Worm (Caenorhabditis elegans) whole organism, L1 larva: ENCODE results near the gene ZK673.5.
A peak's percentile ranks its signal among the peaks of the same experiment; 100 is the strongest.

Source experiments
- C04F5.9 ChIP-seq: sonication (generic microtip); optimal IDR thresholded peaks from 2 replicates; lab custom pipeline; 2016; ENCODE audit warnings: missing genetic modification characterization, missing compliant biosample characterization
- C16A3.4 ChIP-seq: fragments of 150-350 bp; optimal IDR thresholded peaks from 2 replicates; lab custom pipeline; 2014; ENCODE audit warnings: missing biosample characterization, missing genetic modification characterization
- C34B4.2 ChIP-seq: sonication (generic microtip); optimal IDR thresholded peaks from 2 replicates; lab custom pipeline; 2017; ENCODE audit warnings: mild to moderate bottlenecking, missing genetic modification characterization, missing compliant biosample characterization
- F16B12.6 ChIP-seq: fragments of 150-350 bp; optimal IDR thresholded peaks from 2 replicates; lab custom pipeline; 2014; ENCODE audit warnings: missing biosample characterization, missing genetic modification characterization
- ama-1 ChIP-seq: fragments of 150-350 bp; optimal IDR thresholded peaks from 2 replicates; lab custom pipeline; 2014
- blmp-1 ChIP-seq: fragments of 150-350 bp; optimal IDR thresholded peaks from 2 replicates; lab custom pipeline; 2014; ENCODE audit warnings: missing biosample characterization, missing genetic modification characterization
- ceh-63 ChIP-seq: fragments of 200-800 bp; sonication (Bioruptor generic); optimal IDR thresholded peaks from 2 replicates; lab custom pipeline; 2018; ENCODE audit warnings: mild to moderate bottlenecking, missing genetic modification characterization, missing compliant biosample characterization
- ceh-82 ChIP-seq, 3 experiments: fragments of 150-350 bp in 1 of 3; sonication (generic microtip) in 2 of 3; optimal IDR thresholded peaks; 2 replicates each; lab custom pipeline; 2014 to 2017; ENCODE audit warnings: missing biosample characterization in 3 of 3, missing genetic modification characterization in 3 of 3
- ces-1 ChIP-seq: fragments of 150-350 bp; optimal IDR thresholded peaks from 2 replicates; lab custom pipeline; 2014; ENCODE audit warnings: missing biosample characterization, missing genetic modification reagents, missing genetic modification characterization
- dpl-1 ChIP-seq, 3 experiments: fragments of 150-350 bp in 2 of 3; sonication (generic microtip) in 1 of 3; optimal IDR thresholded peaks; 2 replicates each; lab custom pipeline; 2014 to 2017; ENCODE audit warnings: missing biosample characterization in 3 of 3, missing genetic modification characterization in 3 of 3, missing genetic modification reagents in 3 of 3
- efl-1 ChIP-seq, 4 experiments: fragments of 150-350 bp; optimal IDR thresholded peaks in 3 of 4; peaks in 1 of 4; 1 replicate in 1 of 4; 2 replicates in 3 of 4; lab custom pipeline; 2014; ENCODE audit warnings: missing biosample characterization in 2 of 4, missing genetic modification characterization in 2 of 4, missing genetic modification reagents in 2 of 4
- egl-13 ChIP-seq: sonication (generic microtip); optimal IDR thresholded peaks from 2 replicates; lab custom pipeline; 2016; ENCODE audit warnings: missing genotype, missing genetic modification reagents, missing genetic modification characterization, missing compliant biosample characterization
- egl-27 ChIP-seq, 2 experiments: fragments of 150-350 bp in 1 of 2; sonication (generic microtip); optimal IDR thresholded peaks; 3 replicates each; lab custom pipeline; 2017 to 2018; ENCODE audit warnings: missing biosample characterization in 2 of 2, missing genetic modification characterization in 2 of 2, missing genetic modification reagents in 2 of 2
- elt-2 ChIP-seq: sonication (generic microtip); optimal IDR thresholded peaks from 2 replicates; lab custom pipeline; 2016; ENCODE audit warnings: missing genetic modification characterization, mild to moderate bottlenecking, inconsistent platforms, missing compliant biosample characterization, missing genetic modification reagents
- ets-5 ChIP-seq: fragments of 200-800 bp; sonication (Bioruptor generic); IDR thresholded peaks from 2 replicates; pipeline ENCODE4 v1.3.6; 2022; ENCODE audit warnings: missing genetic modification characterization, missing compliant biosample characterization
- fkh-10 ChIP-seq: sonication (generic microtip); optimal IDR thresholded peaks from 2 replicates; lab custom pipeline; 2017; ENCODE audit warnings: missing biosample characterization, missing genetic modification reagents, missing genetic modification characterization
- fos-1 ChIP-seq: fragments of 150-350 bp; optimal IDR thresholded peaks from 2 replicates; lab custom pipeline; 2014; ENCODE audit warnings: missing biosample characterization, missing genetic modification characterization
- hlh-4 ChIP-seq: sonication (generic microtip); optimal IDR thresholded peaks from 2 replicates; lab custom pipeline; 2016; ENCODE audit warnings: mild to moderate bottlenecking, missing genetic modification characterization, missing compliant biosample characterization
- irx-1 ChIP-seq: sonication (generic microtip); optimal IDR thresholded peaks from 2 replicates; lab custom pipeline; 2016; ENCODE audit warnings: missing genetic modification characterization, missing compliant biosample characterization
- isw-1 ChIP-seq: fragments of 200-800 bp; sonication (Bioruptor generic); IDR thresholded peaks from 2 replicates; pipeline ENCODE4 v1.3.6; 2022; ENCODE audit warnings: missing genetic modification characterization, missing compliant biosample characterization
- jun-1 ChIP-seq: fragments of 150-350 bp; optimal IDR thresholded peaks from 2 replicates; lab custom pipeline; 2014; ENCODE audit warnings: missing biosample characterization, missing genetic modification reagents, missing genetic modification characterization
- lin-14 ChIP-seq: fragments of 200-800 bp; sonication (Bioruptor generic); optimal IDR thresholded peaks from 2 replicates; lab custom pipeline; 2018; ENCODE audit warnings: mild to moderate bottlenecking, missing genetic modification characterization, moderate library complexity, missing compliant biosample characterization
- lin-35 ChIP-seq, 2 experiments: fragments of 150-350 bp; optimal IDR thresholded peaks; 2 replicates each; lab custom pipeline; 2014; ENCODE audit warnings: missing biosample characterization in 2 of 2, missing genetic modification characterization in 2 of 2, missing genetic modification reagents in 2 of 2
- lir-3 ChIP-seq: sonication (generic microtip); optimal IDR thresholded peaks from 2 replicates; lab custom pipeline; 2016; ENCODE audit warnings: mild to moderate bottlenecking, missing genetic modification characterization, moderate library complexity, missing compliant biosample characterization; ENCODE audit not compliant: poor library complexity
- lsy-2 ChIP-seq, 2 experiments: fragments of 150-350 bp; optimal IDR thresholded peaks; 2 replicates each; lab custom pipeline; 2014; ENCODE audit warnings: missing biosample characterization in 2 of 2, missing genetic modification characterization in 2 of 2
- mab-9 ChIP-seq: fragments of 200-800 bp; sonication (Bioruptor generic); IDR thresholded peaks from 2 replicates; pipeline ENCODE4 v1.3.6; 2022; ENCODE audit warnings: missing genetic modification reagents, missing genetic modification characterization, missing compliant biosample characterization
- mdl-1 ChIP-seq, 2 experiments: fragments of 150-350 bp; optimal IDR thresholded peaks; 2 replicates each; lab custom pipeline; 2014 to 2017; ENCODE audit warnings: missing biosample characterization in 2 of 2, missing genetic modification characterization in 2 of 2, inconsistent platforms in 1 of 2
- mep-1 ChIP-seq: fragments of 150-350 bp; optimal IDR thresholded peaks from 2 replicates; lab custom pipeline; 2014; ENCODE audit warnings: missing biosample characterization, missing genetic modification characterization
- nhr-12 ChIP-seq: sonication (generic microtip); optimal IDR thresholded peaks from 2 replicates; lab custom pipeline; 2017; ENCODE audit warnings: missing biosample characterization, missing genetic modification characterization
- nhr-20 ChIP-seq: sonication (generic microtip); optimal IDR thresholded peaks from 2 replicates; lab custom pipeline; 2016; ENCODE audit warnings: mild to moderate bottlenecking, missing genetic modification characterization, missing compliant biosample characterization
- nhr-28 ChIP-seq: fragments of 150-350 bp; optimal IDR thresholded peaks from 2 replicates; lab custom pipeline; 2014; ENCODE audit warnings: missing biosample characterization, missing genetic modification characterization
- nhr-47 ChIP-seq: sonication (generic microtip); optimal IDR thresholded peaks from 2 replicates; lab custom pipeline; 2016; ENCODE audit warnings: mild to moderate bottlenecking, missing genetic modification characterization, moderate library complexity, missing compliant biosample characterization
- nhr-71 ChIP-seq: sonication (generic microtip); optimal IDR thresholded peaks from 2 replicates; lab custom pipeline; 2016; ENCODE audit warnings: mild to moderate bottlenecking, missing genetic modification characterization, moderate library complexity, missing compliant biosample characterization
- nhr-84 ChIP-seq: sonication (generic microtip); optimal IDR thresholded peaks from 2 replicates; lab custom pipeline; 2017; ENCODE audit warnings: missing biosample characterization, missing genetic modification characterization
- nhr-85 ChIP-seq: sonication (generic microtip); peaks from one replicate; lab custom pipeline; 2016; ENCODE audit warnings: missing genetic modification characterization, inconsistent platforms, missing compliant biosample characterization
- pag-3 ChIP-seq: sonication (generic microtip); optimal IDR thresholded peaks from 2 replicates; lab custom pipeline; 2017; ENCODE audit warnings: missing genetic modification characterization, mild to moderate bottlenecking, missing compliant biosample characterization, antibody characterized with exemption, borderline replicate concordance; ENCODE audit not compliant: insufficient read depth
- pqm-1 ChIP-seq: sonication (generic microtip); optimal IDR thresholded peaks from 3 replicates; lab custom pipeline; 2017; ENCODE audit warnings: missing biosample characterization, missing genetic modification characterization
- rnt-1 ChIP-seq: sonication (generic microtip); optimal IDR thresholded peaks from 2 replicates; lab custom pipeline; 2016; ENCODE audit warnings: mild to moderate bottlenecking, missing genetic modification characterization, moderate library complexity, missing compliant biosample characterization
- skn-1 ChIP-seq: fragments of 150-350 bp; optimal IDR thresholded peaks from 2 replicates; lab custom pipeline; 2014; ENCODE audit warnings: missing biosample characterization, missing genetic modification characterization
- snu-23 ChIP-seq: sonication (generic microtip); optimal IDR thresholded peaks from 2 replicates; lab custom pipeline; 2016; ENCODE audit warnings: missing genetic modification characterization, missing compliant biosample characterization
- sox-4 ChIP-seq: sonication (generic microtip); optimal IDR thresholded peaks from 2 replicates; lab custom pipeline; 2016; ENCODE audit warnings: missing genetic modification characterization, missing compliant biosample characterization
- unc-62 ChIP-seq: fragments of 150-350 bp; optimal IDR thresholded peaks from 2 replicates; lab custom pipeline; 2014; ENCODE audit warnings: missing biosample characterization, missing genetic modification reagents, missing genetic modification characterization
- unc-98 ChIP-seq: fragments of 200-800 bp; sonication (Bioruptor generic); IDR thresholded peaks from 2 replicates; pipeline ENCODE4 v1.3.6; 2022; ENCODE audit warnings: missing genetic modification characterization, missing compliant biosample characterization
- vab-15 ChIP-seq: sonication (generic microtip); optimal IDR thresholded peaks from 2 replicates; lab custom pipeline; 2017; ENCODE audit warnings: missing genotype, mild to moderate bottlenecking, missing genetic modification characterization, missing compliant biosample characterization
- ztf-4 ChIP-seq: fragments of 150-350 bp; optimal IDR thresholded peaks from 2 replicates; lab custom pipeline; 2014; ENCODE audit warnings: missing biosample characterization, missing genetic modification characterization

ZK673.5 gene

DNA sequence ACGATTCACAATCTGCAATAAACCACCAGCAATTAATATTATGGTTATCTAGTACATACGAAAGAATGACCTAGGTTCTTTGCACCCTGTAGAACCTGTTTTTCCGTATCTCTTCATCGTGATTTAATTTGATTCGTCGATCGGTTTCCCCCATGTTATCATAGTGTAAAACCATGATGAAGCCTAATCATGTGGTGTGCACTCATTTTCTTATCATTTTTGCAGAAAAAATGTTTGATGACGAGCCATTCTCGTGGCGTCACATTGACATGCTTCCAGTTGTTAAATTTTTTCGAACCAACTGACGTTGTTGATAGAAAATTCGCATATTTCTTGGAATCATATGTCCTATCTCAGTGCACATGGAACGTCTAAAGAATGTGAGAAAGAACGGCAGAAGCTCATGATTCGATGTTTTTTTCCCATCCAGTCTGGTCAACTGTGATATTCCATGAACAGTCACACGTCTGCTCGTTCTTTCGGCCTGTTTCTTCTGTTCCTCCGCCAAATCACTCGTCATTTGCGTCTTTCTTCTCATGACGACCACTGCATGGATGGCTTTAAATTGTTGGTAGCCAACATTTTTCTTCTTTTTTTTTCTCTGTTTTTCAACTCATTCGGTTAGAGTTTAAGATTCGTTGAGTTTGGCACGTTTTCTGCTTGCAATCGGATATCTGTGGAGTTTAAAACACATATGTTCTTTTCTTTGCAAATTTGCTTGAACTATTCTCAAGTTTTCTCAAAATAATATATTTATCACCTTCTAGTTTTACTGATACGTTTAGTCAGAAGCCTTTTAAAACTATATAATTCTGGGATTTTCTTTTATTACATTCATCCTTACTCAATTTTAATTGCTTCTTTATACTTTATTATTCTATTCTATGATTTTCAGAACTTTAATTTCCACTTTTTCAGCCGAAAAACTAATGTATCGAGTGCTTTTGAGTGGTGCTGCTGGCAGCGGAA, 13.7 kb upstream of the ZK673.5 start, which contains the start of gene ZK673.2 (continued):
- TF ChIP-seq ceh-63 (no peak), ces-1 (GFP tag; lab: Kevin White, UChicago) (no peak), lsy-2 (tag; optimal IDR thresholded peaks at IDR 0.05; lab: Kevin White, UChicago) (peak in 1 of 2 experiments; percentile 53), lin-14 (peak; percentile 64), nhr-85 (peak; percentile 94), vab-15 (peak; percentile 1), lir-3 (no peak), elt-2 (tag; lab: Kevin White, UChicago) (peak; percentile 74), egl-13 (no peak), egl-27 (tag; optimal IDR thresholded peaks at IDR 0.05; lab: Kevin White, UChicago) (no peak), sox-4 (tag; lab: Kevin White, UChicago) (no peak), C34B4.2 (peak; percentile 3), C04F5.9 (tag; lab: Kevin White, UChicago) (no peak), blmp-1 (tag; lab: Kevin White, UChicago) (peak; percentile 80)

DNA sequence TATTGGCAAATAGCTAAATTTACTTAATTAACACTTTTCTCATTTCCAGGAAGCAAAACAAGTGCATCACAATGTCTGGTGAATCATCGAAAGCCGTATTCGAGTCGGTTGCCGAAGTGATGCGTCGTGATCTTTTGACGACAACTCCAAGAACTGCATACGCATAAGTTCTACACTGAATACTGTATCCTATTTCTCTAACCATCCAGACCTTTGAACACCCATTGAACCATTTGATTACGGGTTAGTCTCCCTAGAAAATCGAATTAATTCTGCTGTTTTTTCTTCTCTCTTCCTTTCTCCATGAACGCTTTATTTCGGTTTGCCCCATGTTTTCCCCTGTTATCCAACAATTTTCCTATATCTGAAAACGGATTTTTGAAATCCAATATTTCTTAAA, 11.6 kb upstream of the ZK673.5 start, which contains the start of gene lin-56:
lin-56 (plus strand) TSS at position 301 of the 400 bp plus-strand sequence.
- TF ChIP-seq F16B12.6 (tag; lab: Kevin White, UChicago) (no peak), nhr-71 (tag; lab: Kevin White, UChicago) (no peak), mdl-1 (tag; optimal IDR thresholded peaks at IDR 0.05; lab: Kevin White, UChicago) (no peak), pag-3 (no peak)

DNA sequence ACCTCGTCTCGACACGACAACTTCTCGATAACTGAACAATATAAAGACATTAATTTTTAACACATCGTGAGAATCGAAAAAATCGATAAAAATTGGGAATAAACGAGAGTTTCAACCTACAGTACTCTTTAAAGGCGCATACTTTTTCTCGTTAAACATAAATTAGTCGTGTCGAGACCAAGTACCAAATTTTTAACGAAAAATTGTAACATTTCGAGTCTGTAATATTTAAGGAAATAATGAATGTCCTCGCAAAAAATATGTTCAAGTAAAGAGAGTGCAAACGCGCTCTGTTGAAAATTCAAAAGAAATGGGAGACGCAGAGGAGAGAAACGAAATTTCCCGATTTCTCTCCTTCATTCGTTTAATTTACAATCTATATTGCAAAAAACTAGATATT, 11.0 kb upstream of the ZK673.5 start:
- no peak for TF ChIP-seq skn-1 (tag; lab: Kevin White, UChicago)
- no peak for TF ChIP-seq ceh-82 (tag; optimal IDR thresholded peaks at IDR 0.05; lab: Kevin White, UChicago)
- no peak for TF ChIP-seq lin-14
- TF ChIP-seq hlh-4: no peak
- TF ChIP-seq egl-13: no peak
- TF ChIP-seq lir-3: no peak
- TF ChIP-seq nhr-71 (tag; lab: Kevin White, UChicago): peak; percentile 27
- no peak for TF ChIP-seq C16A3.4
- no peak for TF ChIP-seq ets-5
- no peak for TF ChIP-seq egl-27 (tag; optimal IDR thresholded peaks at IDR 0.05; lab: Kevin White, UChicago)
- TF ChIP-seq ztf-4 (tag; lab: Kevin White, UChicago): no peak
- TF ChIP-seq unc-98 (GFP tag; lab: Robert Waterston, UW): no peak
- TF ChIP-seq irx-1: no peak
- TF ChIP-seq jun-1 (tag; lab: Kevin White, UChicago): no peak
- peak; percentile 10 for TF ChIP-seq nhr-47 (tag; lab: Kevin White, UChicago)
- TF ChIP-seq isw-1: no peak
- peak; percentile 30 for TF ChIP-seq snu-23
- TF ChIP-seq mab-9 (GFP tag; lab: Robert Waterston, UW): no peak
- peak in 1 of 2 experiments; percentile 22 for TF ChIP-seq lin-35 (GFP tag; optimal IDR thresholded peaks at IDR 0.05; lab: Kevin White, UChicago)
- TF ChIP-seq fkh-10 (GFP tag; lab: Kevin White, UChicago): no peak
- peak in 1 of 2 experiments; percentile 18 for TF ChIP-seq lsy-2 (tag; optimal IDR thresholded peaks at IDR 0.05; lab: Kevin White, UChicago)
- TF ChIP-seq pqm-1: no peak
- no peak for TF ChIP-seq rnt-1 (tag; lab: Kevin White, UChicago)
- no peak for TF ChIP-seq nhr-28 (tag; lab: Kevin White, UChicago)
- no peak for TF ChIP-seq mep-1 (tag; lab: Kevin White, UChicago)
- TF ChIP-seq nhr-20: no peak
- no peak for TF ChIP-seq unc-62
- peak; percentile 37 for TF ChIP-seq elt-2 (tag; lab: Kevin White, UChicago)
- peak; percentile 11 for TF ChIP-seq blmp-1 (tag; lab: Kevin White, UChicago)
- TF ChIP-seq vab-15: no peak
- TF ChIP-seq efl-1 (optimal IDR thresholded peaks at IDR 0.05; lab: Kevin White, UChicago): peak in 1 of 2 experiments; percentile 12
- TF ChIP-seq efl-1 (GFP tag; optimal IDR thresholded peaks at IDR 0.05 in 1 of 2; lab: Kevin White, UChicago): peak in 1 of 2 experiments; percentile 18
- no peak for TF ChIP-seq dpl-1 (GFP tag; optimal IDR thresholded peaks at IDR 0.05; lab: Kevin White, UChicago)
- peak; percentile 69 for TF ChIP-seq ama-1
- TF ChIP-seq fos-1 (tag; lab: Kevin White, UChicago): no peak
- TF ChIP-seq nhr-12 (tag; lab: Kevin White, UChicago): no peak
- TF ChIP-seq nhr-85: peak; percentile 12
- no peak for TF ChIP-seq mdl-1 (tag; optimal IDR thresholded peaks at IDR 0.05; lab: Kevin White, UChicago)
- no peak for TF ChIP-seq nhr-84 (tag; lab: Kevin White, UChicago)
